Fruit fly (Drosophila melanogaster) whole organism, embryonic: Measurements from ENCODE around the gene CG13658.
A peak's percentile ranks its signal among the peaks of the same experiment; 100 is the strongest.

Source experiments
- Antp ChIP-seq: fragments of 200-800 bp; sonication (Bioruptor generic); optimal IDR thresholded peaks from 3 replicates; lab custom pipeline; 2016; ENCODE audit warnings: missing biosample characterization, missing genetic modification characterization
- CG11695 ChIP-seq: fragments of 200-800 bp; sonication (Bioruptor generic); IDR thresholded peaks from 3 replicates; pipeline ENCODE4 v1.3.6; 2022; ENCODE audit warnings: missing biosample characterization, missing genetic modification characterization
- CG12769 ChIP-seq: fragments of 200-800 bp; sonication (Bioruptor generic); optimal IDR thresholded peaks from 2 replicates; lab custom pipeline; 2019; ENCODE audit warnings: missing biosample characterization, mild to moderate bottlenecking, missing genetic modification characterization, moderate library complexity
- CG13624 ChIP-seq: fragments of 200-800 bp; sonication (Bioruptor generic); optimal IDR thresholded peaks from 2 replicates; lab custom pipeline; 2016; ENCODE audit warnings: missing biosample characterization, missing genetic modification characterization
- CG14050 ChIP-seq: fragments of 200-800 bp; sonication (Bioruptor generic); IDR thresholded peaks from 3 replicates; pipeline ENCODE4 v1.3.6; 2022; ENCODE audit warnings: missing biosample characterization, missing genetic modification characterization
- CG15011 ChIP-seq: fragments of 200-800 bp; sonication (Bioruptor generic); optimal IDR thresholded peaks from 3 replicates; lab custom pipeline; 2018; ENCODE audit warnings: missing biosample characterization, mild to moderate bottlenecking, missing genetic modification characterization
- CG16779 ChIP-seq: fragments of 200-800 bp; sonication (Bioruptor generic); IDR thresholded peaks from 2 replicates; pipeline ENCODE4 v1.3.6; 2022; ENCODE audit warnings: missing biosample characterization, missing genetic modification characterization
- CG17385 ChIP-seq: fragments of 200-800 bp; sonication (Bioruptor generic); optimal IDR thresholded peaks from 3 replicates; lab custom pipeline; 2018; ENCODE audit warnings: missing biosample characterization, mild to moderate bottlenecking, missing genetic modification characterization
- CG2889 ChIP-seq: fragments of 200-800 bp; sonication (Bioruptor generic); IDR thresholded peaks from 3 replicates; pipeline ENCODE4 v1.3.6; 2022; ENCODE audit warnings: missing biosample characterization, missing genetic modification characterization
- CG31388 ChIP-seq: fragments of 200-800 bp; sonication (Bioruptor generic); optimal IDR thresholded peaks from 2 replicates; lab custom pipeline; 2016; ENCODE audit warnings: missing biosample characterization, missing genetic modification characterization
- CG34376 ChIP-seq: fragments of 200-800 bp; sonication (Bioruptor generic); optimal IDR thresholded peaks from 2 replicates; lab custom pipeline; 2018; ENCODE audit warnings: missing biosample characterization, mild to moderate bottlenecking, missing genetic modification characterization
- CG43689 ChIP-seq: fragments of 200-800 bp; sonication (Bioruptor generic); IDR thresholded peaks from 2 replicates; pipeline ENCODE4 v1.3.6; 2022; ENCODE audit warnings: missing biosample characterization, missing genetic modification characterization
- CG8290 ChIP-seq, 3 experiments: fragments of 200-800 bp; sonication (Bioruptor generic); optimal IDR thresholded peaks; 2 replicates each; lab custom pipeline; 2016 to 2019; ENCODE audit warnings: missing biosample characterization in 3 of 3, missing genetic modification characterization in 3 of 3, mild to moderate bottlenecking in 2 of 3, moderate library complexity in 1 of 3
- CG8765 ChIP-seq: fragments of 200-800 bp; sonication (Bioruptor generic); IDR thresholded peaks from 2 replicates; pipeline ENCODE4 v1.3.6; 2022; ENCODE audit warnings: missing biosample characterization, missing genetic modification characterization
- CG8944 ChIP-seq: fragments of 200-800 bp; sonication (Bioruptor generic); optimal IDR thresholded peaks from 3 replicates; lab custom pipeline; 2016; ENCODE audit warnings: missing biosample characterization, missing genetic modification characterization
- CG9797 ChIP-seq: fragments of 200-800 bp; sonication (Bioruptor generic); optimal IDR thresholded peaks from 3 replicates; lab custom pipeline; 2018; ENCODE audit warnings: missing biosample characterization, mild to moderate bottlenecking, missing genetic modification characterization
- CG9817 ChIP-seq: fragments of 200-800 bp; sonication (Bioruptor generic); optimal IDR thresholded peaks from 2 replicates; lab custom pipeline; 2018; ENCODE audit warnings: missing biosample characterization, mild to moderate bottlenecking, missing genetic modification characterization, moderate library complexity
- Dad ChIP-seq: fragments of 200-800 bp; sonication (Bioruptor generic); optimal IDR thresholded peaks from 3 replicates; lab custom pipeline; 2016; ENCODE audit warnings: missing biosample characterization, missing genetic modification characterization
- Doc3 ChIP-seq: fragments of 200-800 bp; sonication (Bioruptor generic); IDR thresholded peaks from 3 replicates; pipeline ENCODE4 v1.3.6; 2022; ENCODE audit warnings: missing biosample characterization, missing genetic modification characterization; ENCODE audit not compliant: partially characterized antibody
- Drgx ChIP-seq: fragments of 200-800 bp; sonication (Bioruptor generic); IDR thresholded peaks from 2 replicates; pipeline ENCODE4 v1.3.6; 2022; ENCODE audit warnings: missing biosample characterization, missing genetic modification characterization
- GATAe ChIP-seq: fragments of 200-800 bp; sonication (Bioruptor generic); conservative IDR thresholded peaks from 2 replicates; pipeline ENCODE4 v1.3.6; 2022; ENCODE audit warnings: missing biosample characterization, missing genetic modification characterization
- Hr78 ChIP-seq, 2 experiments: fragments of 200-800 bp in 1 of 2; fragments of >200 bp in 1 of 2; sonication (Bioruptor generic) in 1 of 2; optimal IDR thresholded peaks; 2 replicates each; lab custom pipeline; 2017 to 2019; ENCODE audit warnings: missing biosample characterization in 2 of 2, missing genetic modification characterization in 2 of 2, mild to moderate bottlenecking in 1 of 2, moderate library complexity in 1 of 2
- Kr ChIP-seq: fragments of 200-800 bp; sonication (Bioruptor generic); optimal IDR thresholded peaks from 2 replicates; lab custom pipeline; 2017; ENCODE audit warnings: missing biosample characterization, mild to moderate bottlenecking, missing genetic modification characterization
- NK7.1 ChIP-seq: fragments of 200-800 bp; sonication (Bioruptor generic); optimal IDR thresholded peaks from 3 replicates; lab custom pipeline; 2016; ENCODE audit warnings: missing biosample characterization, missing genetic modification characterization
- Oli ChIP-seq: fragments of 200-800 bp; sonication (Bioruptor generic); optimal IDR thresholded peaks from 2 replicates; lab custom pipeline; 2018; ENCODE audit warnings: missing biosample characterization, mild to moderate bottlenecking, missing genetic modification characterization, moderate library complexity
- Pdp1 ChIP-seq, 2 experiments: fragments of 200-800 bp; sonication (Bioruptor generic); optimal IDR thresholded peaks; 3 replicates each; lab custom pipeline; 2016; ENCODE audit warnings: missing biosample characterization in 2 of 2, missing genetic modification characterization in 2 of 2, mild to moderate bottlenecking in 1 of 2, moderate library complexity in 1 of 2
- Rfx ChIP-seq: fragments of 200-800 bp; sonication (Bioruptor generic); IDR thresholded peaks from 2 replicates; pipeline ENCODE4 v1.3.6; 2022; ENCODE audit warnings: missing biosample characterization, missing genetic modification characterization
- Sry-β ChIP-seq: fragments of 200-800 bp; sonication (Bioruptor generic); optimal IDR thresholded peaks from 2 replicates; lab custom pipeline; 2018; ENCODE audit warnings: missing biosample characterization, mild to moderate bottlenecking, missing genetic modification characterization, moderate library complexity
- Vsx1 ChIP-seq: fragments of 200-800 bp; sonication (Bioruptor generic); optimal IDR thresholded peaks from 2 replicates; lab custom pipeline; 2017; ENCODE audit warnings: missing biosample characterization, mild to moderate bottlenecking, missing genetic modification characterization, missing genetic modification reagents
- aop ChIP-seq: fragments of 200-800 bp; sonication (Bioruptor generic); IDR thresholded peaks from 2 replicates; pipeline ENCODE4 v1.3.6; 2022; ENCODE audit warnings: missing biosample characterization, missing genetic modification characterization
- chinmo ChIP-seq: fragments of 200-800 bp; sonication (Bioruptor generic); IDR thresholded peaks from 4 replicates; pipeline ENCODE4 v1.3.6; 2022; ENCODE audit warnings: missing biosample characterization, missing genetic modification characterization; ENCODE audit not compliant: partially characterized antibody
- ci ChIP-seq: fragments of 200-800 bp; sonication (Bioruptor generic); IDR thresholded peaks from 3 replicates; pipeline ENCODE4 v1.3.6; 2022; ENCODE audit warnings: missing biosample characterization, missing genetic modification characterization
- crc ChIP-seq: fragments of 200-800 bp; sonication (Bioruptor generic); optimal IDR thresholded peaks from 2 replicates; lab custom pipeline; 2016; ENCODE audit warnings: missing biosample characterization, missing genetic modification characterization
- da ChIP-seq: fragments of 200-800 bp; sonication (Bioruptor generic); optimal IDR thresholded peaks from 2 replicates; lab custom pipeline; 2016; ENCODE audit warnings: missing biosample characterization, missing genetic modification characterization
- danr ChIP-seq: fragments of 200-800 bp; sonication (Bioruptor generic); IDR thresholded peaks from 2 replicates; pipeline ENCODE4 v1.3.6; 2022; ENCODE audit warnings: missing biosample characterization, missing genetic modification characterization
- exex ChIP-seq: fragments of 200-800 bp; sonication (Bioruptor generic); optimal IDR thresholded peaks from 4 replicates; lab custom pipeline; 2018; ENCODE audit warnings: missing biosample characterization, mild to moderate bottlenecking, missing genetic modification characterization, moderate library complexity
- grn ChIP-seq: fragments of 200-800 bp; sonication (Bioruptor generic); optimal IDR thresholded peaks from 3 replicates; lab custom pipeline; 2017; ENCODE audit warnings: missing biosample characterization, missing genetic modification characterization
- gt ChIP-seq: fragments of 200-800 bp; sonication (Bioruptor generic); IDR thresholded peaks from 2 replicates; pipeline ENCODE4 v1.3.6; 2022; ENCODE audit warnings: missing biosample characterization, missing genetic modification characterization
- hbn ChIP-seq: fragments of 200-800 bp; sonication (Bioruptor generic); IDR thresholded peaks from 2 replicates; pipeline ENCODE4 v1.3.6; 2022; ENCODE audit warnings: missing biosample characterization, missing genetic modification characterization; ENCODE audit not compliant: partially characterized antibody
- inv ChIP-seq: fragments of 200-800 bp; sonication (Bioruptor generic); IDR thresholded peaks from 2 replicates; pipeline ENCODE4 v1.3.6; 2022; ENCODE audit warnings: missing biosample characterization, missing genetic modification characterization; ENCODE audit not compliant: partially characterized antibody
- lab ChIP-seq: fragments of 200-800 bp; sonication (Bioruptor generic); optimal IDR thresholded peaks from 3 replicates; lab custom pipeline; 2017; ENCODE audit warnings: missing biosample characterization, missing genetic modification characterization, mild to moderate bottlenecking, moderate library complexity, missing genetic modification reagents
- mirr ChIP-seq: fragments of 200-800 bp; sonication (Bioruptor generic); optimal IDR thresholded peaks from 3 replicates; lab custom pipeline; 2018; ENCODE audit warnings: missing biosample characterization, mild to moderate bottlenecking, missing genetic modification characterization
- peb ChIP-seq: fragments of 200-800 bp; sonication (Bioruptor generic); IDR thresholded peaks from 2 replicates; pipeline ENCODE4 v1.3.6; 2022; ENCODE audit warnings: missing biosample characterization, missing genetic modification characterization
- prd ChIP-seq, 3 experiments: fragments of >200 bp in 2 of 3; fragments of 200-800 bp in 1 of 3; sonication (Bioruptor generic) in 1 of 3; optimal IDR thresholded peaks in 2 of 3; IDR thresholded peaks in 1 of 3; 2 replicates in 2 of 3; 3 replicates in 1 of 3; pipeline versions ENCODE4 v1.3.6 to Lab custom; 2017 to 2022; ENCODE audit warnings: missing biosample characterization in 1 of 3, missing genetic modification characterization in 1 of 3
- sd ChIP-seq: fragments of 200-800 bp; sonication (Bioruptor generic); optimal IDR thresholded peaks from 3 replicates; lab custom pipeline; 2018; ENCODE audit warnings: missing biosample characterization, mild to moderate bottlenecking, missing genetic modification characterization, moderate library complexity
- sug ChIP-seq: fragments of 200-800 bp; optimal IDR thresholded peaks from 2 replicates; lab custom pipeline; 2019; ENCODE audit warnings: missing biosample characterization, mild to moderate bottlenecking, missing genetic modification characterization, moderate library complexity
- twi ChIP-seq: fragments of 200-800 bp; optimal IDR thresholded peaks from 2 replicates; lab custom pipeline; 2019; ENCODE audit warnings: missing biosample characterization, mild to moderate bottlenecking, missing genetic modification characterization, moderate library complexity
- unc-4 ChIP-seq: fragments of 200-800 bp; sonication (Bioruptor generic); IDR thresholded peaks from 2 replicates; pipeline ENCODE4 v1.3.6; 2022; ENCODE audit warnings: missing biosample characterization, missing genetic modification characterization; ENCODE audit not compliant: partially characterized antibody

The CG13658 gene

DNA sequence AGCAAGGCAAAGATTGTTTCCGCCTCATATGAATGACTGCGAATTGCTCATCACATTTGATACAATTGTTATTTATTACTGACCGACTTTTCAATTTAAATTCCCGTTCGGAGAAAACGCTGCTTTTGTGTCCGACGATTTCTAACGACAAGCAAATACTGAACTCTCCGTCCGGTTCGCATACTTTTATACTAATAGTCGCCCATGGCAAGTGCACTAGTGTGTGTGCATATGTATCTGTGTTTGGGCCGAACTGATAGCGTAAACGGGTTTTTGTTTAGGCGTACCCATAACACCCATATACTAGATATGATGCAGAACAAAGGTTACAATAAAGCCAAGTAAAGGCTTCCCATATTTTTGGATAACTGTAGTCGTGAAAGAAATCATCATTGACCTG is 21.0 kb downstream of the CG13658 start, which contains the start of gene CG10550 (continued):
- TF ChIP-seq Hr78 (GFP tag; optimal IDR thresholded peaks at IDR 0.05; lab: Kevin White, UChicago) (peak in 1 of 2 experiments; percentile 63), CG8765 (GFP tag; lab: Robert Waterston, UW) (no peak), chinmo (GFP tag; lab: Robert Waterston, UW) (peak; percentile 87; the same call in 2 of the 4 replicates), CG8290 (GFP tag; optimal IDR thresholded peaks at IDR 0.05; lab: Kevin White, UChicago) (no peak), CG8290 (tag; optimal IDR thresholded peaks at IDR 0.05; lab: Kevin White, UChicago) (peak in 1 of 2 experiments; percentile 53), Drgx (GFP tag; lab: Robert Waterston, UW) (no peak), Doc3 (GFP tag; lab: Robert Waterston, UW) (no peak), ci (GFP tag; lab: Robert Waterston, UW) (no peak), CG13624 (no peak), CG14050 (no peak), hbn (GFP tag; lab: Robert Waterston, UW) (no peak), Dad (GFP tag; lab: Kevin White, UChicago) (no peak), CG8944 (GFP tag; lab: Kevin White, UChicago) (no peak), unc-4 (GFP tag; lab: Robert Waterston, UW) (no peak), Sry-β (GFP tag; lab: Kevin White, UChicago) (no peak), gt (GFP tag; lab: Robert Waterston, UW) (no peak), CG9817 (no peak), danr (no peak), CG11695 (GFP tag; lab: Robert Waterston, UW) (no peak), CG15011 (no peak), Antp (GFP tag; lab: Kevin White, UChicago) (no peak)
- TF ChIP-seq, all 482 proteins: peak for 15

DNA sequence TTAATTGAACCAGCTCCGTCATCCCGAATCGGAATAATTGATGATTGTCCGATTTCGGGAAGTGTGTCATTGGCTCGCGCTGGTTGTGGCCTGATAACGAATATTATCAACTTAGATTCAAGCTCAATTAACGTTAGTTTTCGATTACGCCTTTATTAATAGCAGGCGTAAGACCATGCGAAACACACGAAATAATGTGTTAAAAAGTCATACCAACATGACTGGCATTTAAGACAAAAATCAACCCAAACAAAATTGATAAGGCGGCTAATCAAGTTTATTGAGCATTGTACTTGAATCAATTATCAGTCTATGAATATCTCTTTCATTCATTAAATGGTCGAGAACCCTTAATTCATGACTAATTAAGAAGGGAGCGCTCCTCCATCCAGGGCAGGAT is 21.9 kb downstream of the CG13658 start:
- TF ChIP-seq Oli (tag; lab: Kevin White, UChicago) (no peak), lab (GFP tag; lab: Kevin White, UChicago) (peak; percentile 53), Pdp1 (GFP tag; optimal IDR thresholded peaks at IDR 0.05; lab: Kevin White, UChicago) (no peak), sd (tag; lab: Kevin White, UChicago) (peak; percentile 3), NK7.1 (no peak), CG43689 (GFP tag; lab: Robert Waterston, UW) (no peak), Vsx1 (GFP tag; lab: Kevin White, UChicago) (peak; percentile 33), CG16779 (GFP tag; lab: Robert Waterston, UW) (no peak), inv (GFP tag; lab: Robert Waterston, UW) (no peak), da (GFP tag; lab: Kevin White, UChicago) (no peak), CG17385 (no peak), GATAe (GFP tag; lab: Robert Waterston, UW) (0 out of 2 replicates have a peak, but pooled peaks have one; percentile 21), CG2889 (no peak), CG9797 (GFP tag; lab: Kevin White, UChicago) (no peak), crc (no peak), CG12769 (tag; lab: Kevin White, UChicago) (peak; percentile 19), grn (GFP tag; lab: Kevin White, UChicago) (peak; percentile 38), CG31388 (GFP tag; lab: Kevin White, UChicago) (no peak), exex (tag; lab: Kevin White, UChicago) (peak; percentile 97), Kr (no peak), Rfx (GFP tag; lab: Robert Waterston, UW) (no peak), twi (tag; lab: Kevin White, UChicago) (no peak), prd (optimal IDR thresholded peaks at IDR 0.05; lab: Kevin White, UChicago) (no peak), prd (GFP tag; IDR thresholded peaks at IDR 0.05; lab: Robert Waterston, UW) (no peak), aop (GFP tag; lab: Robert Waterston, UW) (no peak), mirr (GFP tag; lab: Kevin White, UChicago) (peak; percentile 64), CG34376 (GFP tag; lab: Kevin White, UChicago) (peak; percentile 7), peb (GFP tag; lab: Robert Waterston, UW) (no peak), sug (tag; lab: Kevin White, UChicago) (peak; percentile 69)
